Fruit fly (Drosophila melanogaster): ENCODE data around the gene mRNA-cap.

Gene mRNA-cap

dm6 chrX:14242941-14243736 lies 517 bp upstream of the mRNA-cap start, which contains the start of gene CG32599 (continued):
- TF ChIP-seq zfh1 (GFP tag; IDR thresholded peaks at IDR 0.05) (peak; percentile 70; the same call in 2 of the 3 replicates), CG11504 (tag; optimal IDR thresholded peaks at IDR 0.05) (peak; percentile 53), Dll (GFP tag; IDR thresholded peaks at IDR 0.05; ENCODE audit: partially characterized antibody) (peak; percentile 73; the same call in 3 of the 4 replicates), sr (GFP tag; IDR thresholded peaks at IDR 0.05) (no peak), Vsx1 (GFP tag; optimal IDR thresholded peaks at IDR 0.05) (no peak), CG7786 (GFP tag; optimal IDR thresholded peaks at IDR 0.05) (no peak), CG17829 (tag; optimal IDR thresholded peaks at IDR 0.05) (peak; percentile 44), dmrt11E (tag; optimal IDR thresholded peaks at IDR 0.05) (peak; percentile 43), pnt (GFP tag; optimal IDR thresholded peaks at IDR 0.05) (no peak), Tbp (GFP tag; optimal IDR thresholded peaks at IDR 0.05) (no peak), CG31388 (GFP tag; optimal IDR thresholded peaks at IDR 0.05) (no peak), pita (GFP tag; optimal IDR thresholded peaks at IDR 0.05) (no peak), danr (GFP tag; IDR thresholded peaks at IDR 0.05) (no peak), inv (GFP tag; IDR thresholded peaks at IDR 0.05; ENCODE audit: partially characterized antibody) (peak; percentile 46), CG6813 (GFP tag; optimal IDR thresholded peaks at IDR 0.05) (no peak), wek (GFP tag; optimal IDR thresholded peaks at IDR 0.05) (peak; percentile 89), Eip74EF (GFP tag; optimal IDR thresholded peaks at IDR 0.05) (no peak), CG5245 (GFP tag; optimal IDR thresholded peaks at IDR 0.05) (no peak), CG4730 (GFP tag; IDR thresholded peaks at IDR 0.05) (peak; percentile 42; the same call in 1 of the 2 replicates), CG34224 (GFP tag; IDR thresholded peaks at IDR 0.05; ENCODE audit: partially characterized antibody) (peak; percentile 54; the same call in 1 of the 3 replicates), prd (optimal IDR thresholded peaks at IDR 0.05) (no peak), prd (GFP tag; IDR thresholded peaks at IDR 0.05) (peak; percentile 67; the same call in 2 of the 3 replicates), Oli (tag; optimal IDR thresholded peaks at IDR 0.05) (peak; percentile 11), seq (GFP tag; IDR thresholded peaks at IDR 0.05) (no peak), repo (GFP tag; optimal IDR thresholded peaks at IDR 0.05) (no peak), her (GFP tag; optimal IDR thresholded peaks at IDR 0.05) (no peak), abd-A (tag; optimal IDR thresholded peaks at IDR 0.05) (no peak), bab2 (GFP tag; optimal IDR thresholded peaks at IDR 0.05) (no peak), lbe (GFP tag; optimal IDR thresholded peaks at IDR 0.05) (no peak), CG9215 (GFP tag; IDR thresholded peaks at IDR 0.05) (no peak), Doc2 (GFP tag; IDR thresholded peaks at IDR 0.05) (no peak), CG42726 (GFP tag; IDR thresholded peaks at IDR 0.05; ENCODE audit: partially characterized antibody) (peak; percentile 59; the same call in 1 of the 2 replicates), CG30403 (GFP tag; optimal IDR thresholded peaks at IDR 0.05) (no peak), CG2120 (GFP tag; optimal IDR thresholded peaks at IDR 0.05) (no peak), CG17328 (GFP tag; IDR thresholded peaks at IDR 0.05) (peak; percentile 47; the same call in 1 of the 2 replicates), Doc3 (GFP tag; IDR thresholded peaks at IDR 0.05; ENCODE audit: partially characterized antibody) (0 out of 3 replicates have a peak, but pooled peaks have one; percentile 40), CG17361 (GFP tag; IDR thresholded peaks at IDR 0.05) (peak; percentile 41; the same call in 1 of the 3 replicates), fd3F (GFP tag; optimal IDR thresholded peaks at IDR 0.05) (no peak), CG4328 (GFP tag; optimal IDR thresholded peaks at IDR 0.05) (no peak), schlank (tag; optimal IDR thresholded peaks at IDR 0.05) (no peak), Poxn (GFP tag; IDR thresholded peaks at IDR 0.05) (no peak), ssp (GFP tag; IDR thresholded peaks at IDR 0.05) (peak; percentile 72), NC2α (GFP tag; optimal IDR thresholded peaks at IDR 0.05) (no peak), CG2875 (GFP tag; optimal IDR thresholded peaks at IDR 0.05) (no peak), Nf-YB (GFP tag; optimal IDR thresholded peaks at IDR 0.05) (no peak), Hey (tag; optimal IDR thresholded peaks at IDR 0.05) (no peak), dm (GFP tag; optimal IDR thresholded peaks at IDR 0.05) (no peak), Mad (GFP tag; optimal IDR thresholded peaks at IDR 0.05) (no peak), knrl (GFP tag; IDR thresholded peaks at IDR 0.05; ENCODE audit: partially characterized antibody) (peak; percentile 64; the same call in 2 of the 3 replicates)
